Worm (Caenorhabditis elegans) whole organism, L2 larva: Measurements from ENCODE around the gene lon-3.

Source experiments
- egl-27 ChIP-seq: sonication (generic microtip); optimal IDR thresholded peaks from 3 replicates; lab custom pipeline; 2017; ENCODE audit warnings: missing biosample characterization, missing genetic modification reagents, missing genetic modification characterization
- mdl-1 ChIP-seq, 2 experiments: fragments of 150-350 bp in 1 of 2; sonication (generic microtip) in 1 of 2; optimal IDR thresholded peaks; 2 replicates each; lab custom pipeline; 2017; ENCODE audit warnings: missing biosample characterization in 2 of 2, missing genetic modification characterization in 2 of 2
- nhr-25 ChIP-seq: fragments of 150-350 bp; sonication (generic microtip); optimal IDR thresholded peaks from 3 replicates; lab custom pipeline; 2014; ENCODE audit warnings: missing biosample characterization, missing genetic modification characterization
- skn-1 ChIP-seq: sonication (generic microtip); optimal IDR thresholded peaks from 2 replicates; lab custom pipeline; 2017; ENCODE audit warnings: missing biosample characterization, missing genetic modification characterization
- snpc-4 ChIP-seq: fragments of 150-350 bp; optimal IDR thresholded peaks from 2 replicates; lab custom pipeline; 2014; ENCODE audit warnings: missing biosample characterization, missing genetic modification characterization

DNA sequence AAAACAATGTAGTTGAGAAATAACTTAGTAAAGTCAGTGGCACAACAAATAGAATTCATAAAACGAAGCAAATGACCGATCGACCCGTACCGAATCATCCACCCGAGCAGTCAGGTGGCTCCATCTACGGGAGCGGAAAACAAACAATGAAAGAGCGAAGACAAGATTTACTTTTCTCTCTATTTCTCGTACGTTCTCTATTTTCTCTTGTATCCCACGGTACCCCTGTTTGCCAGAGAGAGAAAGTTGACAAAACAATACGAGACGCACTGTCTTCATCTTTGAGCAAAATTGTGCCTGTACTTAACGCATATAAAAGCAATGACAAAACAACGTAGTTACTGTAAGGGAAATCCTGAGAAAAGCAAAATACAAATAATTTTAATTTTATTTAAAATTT lies 1.8 kb downstream of the lon-3 start:
- TF ChIP-seq egl-27 (no peak), snpc-4 (tag; lab: Kevin White, UChicago) (no peak), skn-1 (tag; lab: Kevin White, UChicago) (no peak), mdl-1 (tag; optimal IDR thresholded peaks at IDR 0.05; lab: Kevin White, UChicago) (no peak), nhr-25 (tag; lab: Kevin White, UChicago) (no peak)
